Fruit fly (Drosophila melanogaster) whole organism, prepupa: ENCODE results near the gene RluA-1.

Source experiments
- Blimp-1 ChIP-seq: fragments of 200-800 bp; sonication (Bioruptor generic); optimal IDR thresholded peaks from 3 replicates; lab custom pipeline; 2017; ENCODE audit warnings: missing biosample characterization, missing genetic modification characterization, mild to moderate bottlenecking, moderate library complexity, missing genetic modification reagents
- CG10631 ChIP-seq: fragments of 200-800 bp; sonication (Bioruptor generic); optimal IDR thresholded peaks from 2 replicates; lab custom pipeline; 2016; ENCODE audit warnings: missing biosample characterization, missing genetic modification characterization
- CG10669 ChIP-seq: fragments of 200-800 bp; sonication (Bioruptor generic); optimal IDR thresholded peaks from 3 replicates; lab custom pipeline; 2018; ENCODE audit warnings: missing biosample characterization, mild to moderate bottlenecking, missing genetic modification characterization, moderate library complexity
- CG11294 ChIP-seq: fragments of 200-800 bp; sonication (Bioruptor generic); IDR thresholded peaks from 2 replicates; pipeline ENCODE4 v1.3.6; 2022; ENCODE audit warnings: missing biosample characterization, missing genetic modification characterization
- CG11902 ChIP-seq: fragments of 200-800 bp; sonication (Bioruptor generic); optimal IDR thresholded peaks from 3 replicates; lab custom pipeline; 2016; ENCODE audit warnings: missing biosample characterization, missing genetic modification characterization
- CG15336 ChIP-seq: fragments of 200-800 bp; sonication (Bioruptor generic); IDR thresholded peaks from 2 replicates; pipeline ENCODE4 v1.3.6; 2022; ENCODE audit warnings: missing biosample characterization, missing genetic modification characterization
- CG1621 ChIP-seq: fragments of 200-800 bp; sonication (Bioruptor generic); optimal IDR thresholded peaks from 3 replicates; lab custom pipeline; 2018; ENCODE audit warnings: missing biosample characterization, mild to moderate bottlenecking, missing genetic modification characterization
- CG16779 ChIP-seq: fragments of 200-800 bp; sonication (Bioruptor generic); optimal IDR thresholded peaks from 3 replicates; lab custom pipeline; 2017; ENCODE audit warnings: missing biosample characterization, mild to moderate bottlenecking, missing genetic modification characterization
- CG3032 ChIP-seq: fragments of 200-800 bp; optimal IDR thresholded peaks from 2 replicates; lab custom pipeline; 2019; ENCODE audit warnings: missing biosample characterization, mild to moderate bottlenecking, missing genetic modification characterization, moderate library complexity
- CG31627 ChIP-seq: fragments of 200-800 bp; sonication (Bioruptor generic); optimal IDR thresholded peaks from 3 replicates; lab custom pipeline; 2016; ENCODE audit warnings: missing biosample characterization, missing genetic modification characterization
- CG32006 ChIP-seq: fragments of 200-800 bp; sonication (Bioruptor generic); optimal IDR thresholded peaks from 3 replicates; lab custom pipeline; 2017; ENCODE audit warnings: missing biosample characterization, mild to moderate bottlenecking, missing genetic modification characterization
- CG34406 ChIP-seq: fragments of 200-800 bp; sonication (Bioruptor generic); optimal IDR thresholded peaks from 3 replicates; lab custom pipeline; 2016; ENCODE audit warnings: missing biosample characterization, missing genetic modification characterization
- CG3919 ChIP-seq: fragments of 200-800 bp; sonication (Bioruptor generic); optimal IDR thresholded peaks from 3 replicates; lab custom pipeline; 2016; ENCODE audit warnings: missing biosample characterization, missing genetic modification characterization
- CG4318 ChIP-seq: fragments of 200-800 bp; sonication (Bioruptor generic); optimal IDR thresholded peaks from 3 replicates; lab custom pipeline; 2017; ENCODE audit warnings: missing biosample characterization, mild to moderate bottlenecking, missing genetic modification characterization
- CG6808 ChIP-seq: fragments of 200-800 bp; sonication (Bioruptor generic); optimal IDR thresholded peaks from 3 replicates; lab custom pipeline; 2017; ENCODE audit warnings: missing biosample characterization, missing genetic modification characterization, mild to moderate bottlenecking, moderate library complexity, missing genetic modification reagents
- CG6854 ChIP-seq: fragments of 200-800 bp; sonication (Bioruptor generic); optimal IDR thresholded peaks from 2 replicates; lab custom pipeline; 2017; ENCODE audit warnings: missing biosample characterization, mild to moderate bottlenecking, missing genetic modification characterization
- CG7368 ChIP-seq: fragments of 200-800 bp; sonication (Bioruptor generic); optimal IDR thresholded peaks from 3 replicates; lab custom pipeline; 2016; ENCODE audit warnings: missing biosample characterization, missing genetic modification characterization
- CG8119 ChIP-seq: fragments of 200-800 bp; sonication (Bioruptor generic); IDR thresholded peaks from 3 replicates; pipeline ENCODE4 v1.3.6; 2022; ENCODE audit warnings: missing biosample characterization, missing genetic modification characterization
- CG8319 ChIP-seq: fragments of 200-800 bp; sonication (Bioruptor generic); optimal IDR thresholded peaks from 3 replicates; lab custom pipeline; 2016; ENCODE audit warnings: missing biosample characterization, missing genetic modification characterization
- CG9139 ChIP-seq: fragments of 200-800 bp; sonication (Bioruptor generic); optimal IDR thresholded peaks from 3 replicates; lab custom pipeline; 2017; ENCODE audit warnings: missing biosample characterization, mild to moderate bottlenecking, missing genetic modification characterization
- Eip75B ChIP-seq: fragments of 200-800 bp; sonication (Bioruptor generic); optimal IDR thresholded peaks from 3 replicates; lab custom pipeline; 2016; ENCODE audit warnings: missing biosample characterization, missing genetic modification characterization
- Eip78C ChIP-seq: fragments of 200-800 bp; sonication (Bioruptor generic); peaks from one replicate; lab custom pipeline; 2016; ENCODE audit warnings: missing biosample characterization, missing genetic modification characterization
- Eip93F ChIP-seq: fragments of 200-800 bp; sonication (Bioruptor generic); optimal IDR thresholded peaks from 2 replicates; lab custom pipeline; 2016; ENCODE audit warnings: missing biosample characterization, mild to moderate bottlenecking, missing genetic modification characterization
- Ets21C ChIP-seq: fragments of 200-800 bp; sonication (Bioruptor generic); optimal IDR thresholded peaks from 3 replicates; lab custom pipeline; 2016; ENCODE audit warnings: missing biosample characterization, missing genetic modification characterization
- Ets96B ChIP-seq: fragments of 200-800 bp; optimal IDR thresholded peaks from 2 replicates; lab custom pipeline; 2019; ENCODE audit warnings: missing biosample characterization, mild to moderate bottlenecking, missing genetic modification characterization, moderate library complexity
- Hr38 ChIP-seq: sonication (Bioruptor generic); optimal IDR thresholded peaks from 2 replicates; lab custom pipeline; 2016; ENCODE audit warnings: missing biosample characterization, missing genetic modification characterization
- Lpt ChIP-seq: fragments of 200-800 bp; sonication (Bioruptor generic); optimal IDR thresholded peaks from 3 replicates; lab custom pipeline; 2016; ENCODE audit warnings: missing biosample characterization, missing genetic modification characterization
- Met ChIP-seq: fragments of 200-800 bp; sonication (Bioruptor generic); optimal IDR thresholded peaks from 3 replicates; lab custom pipeline; 2016; ENCODE audit warnings: missing biosample characterization, missing genetic modification characterization
- Smox ChIP-seq: fragments of 200-800 bp; sonication (Bioruptor generic); optimal IDR thresholded peaks from 3 replicates; lab custom pipeline; 2016; ENCODE audit warnings: missing biosample characterization, missing genetic modification characterization
- Sox102F ChIP-seq: fragments of 200-800 bp; sonication (Bioruptor generic); optimal IDR thresholded peaks from 2 replicates; lab custom pipeline; 2016; ENCODE audit warnings: missing biosample characterization, mild to moderate bottlenecking, missing genetic modification characterization
- Sox14 ChIP-seq: fragments of 200-800 bp; sonication (Bioruptor generic); optimal IDR thresholded peaks from 3 replicates; lab custom pipeline; 2016; ENCODE audit warnings: missing biosample characterization, missing genetic modification characterization
- Sox15 ChIP-seq: fragments of 200-800 bp; sonication (Bioruptor generic); optimal IDR thresholded peaks from 3 replicates; lab custom pipeline; 2016; ENCODE audit warnings: missing biosample characterization, missing genetic modification characterization
- achi ChIP-seq: fragments of 200-800 bp; sonication (Bioruptor generic); optimal IDR thresholded peaks from 3 replicates; lab custom pipeline; 2016; ENCODE audit warnings: missing biosample characterization, missing genetic modification characterization
- acj6 ChIP-seq: fragments of 200-800 bp; sonication (Bioruptor generic); optimal IDR thresholded peaks from 3 replicates; lab custom pipeline; 2016; ENCODE audit warnings: missing biosample characterization, missing genetic modification characterization
- cyc ChIP-seq: fragments of 200-800 bp; sonication (Bioruptor generic); optimal IDR thresholded peaks from 3 replicates; lab custom pipeline; 2016; ENCODE audit warnings: missing biosample characterization, missing genetic modification characterization
- dac ChIP-seq: fragments of 200-800 bp; sonication (Bioruptor generic); optimal IDR thresholded peaks from 2 replicates; lab custom pipeline; 2017; ENCODE audit warnings: missing biosample characterization, mild to moderate bottlenecking, missing genetic modification characterization
- dsx ChIP-seq: fragments of 200-800 bp; optimal IDR thresholded peaks from 3 replicates; lab custom pipeline; 2019; ENCODE audit warnings: missing biosample characterization, mild to moderate bottlenecking, missing genetic modification characterization, moderate library complexity; ENCODE audit not compliant: poor library complexity, severe bottlenecking
- eg ChIP-seq: fragments of 200-800 bp; sonication (Bioruptor generic); IDR thresholded peaks from 3 replicates; pipeline ENCODE4 v1.3.6; 2022; ENCODE audit warnings: missing biosample characterization, missing genetic modification characterization
- esn ChIP-seq: fragments of 200-800 bp; sonication (Bioruptor generic); optimal IDR thresholded peaks from 2 replicates; lab custom pipeline; 2016; ENCODE audit warnings: missing biosample characterization, mild to moderate bottlenecking, missing genetic modification characterization, moderate library complexity
- fd59A ChIP-seq: fragments of 200-800 bp; sonication (Bioruptor generic); optimal IDR thresholded peaks from 2 replicates; lab custom pipeline; 2017; ENCODE audit warnings: missing biosample characterization, mild to moderate bottlenecking, missing genetic modification characterization, missing genetic modification reagents
- fkh ChIP-seq: fragments of 200-800 bp; sonication (Bioruptor generic); optimal IDR thresholded peaks from 3 replicates; lab custom pipeline; 2017; ENCODE audit warnings: missing biosample characterization, mild to moderate bottlenecking, missing genetic modification characterization, moderate library complexity
- lz ChIP-seq: fragments of 200-800 bp; sonication (Bioruptor generic); optimal IDR thresholded peaks from 3 replicates; lab custom pipeline; 2016; ENCODE audit warnings: missing biosample characterization, missing genetic modification characterization
- net ChIP-seq: fragments of 200-800 bp; sonication (Bioruptor generic); optimal IDR thresholded peaks from 3 replicates; lab custom pipeline; 2016; ENCODE audit warnings: missing biosample characterization, missing genetic modification characterization
- salr ChIP-seq, 2 experiments: fragments of 200-800 bp; sonication (Bioruptor generic); optimal IDR thresholded peaks; 3 replicates each; lab custom pipeline; 2016 to 2018; ENCODE audit warnings: missing biosample characterization in 2 of 2, missing genetic modification characterization in 2 of 2, mild to moderate bottlenecking in 1 of 2
- spab ChIP-seq: fragments of 200-800 bp; sonication (Bioruptor generic); optimal IDR thresholded peaks from 2 replicates; lab custom pipeline; 2017; ENCODE audit warnings: missing biosample characterization, mild to moderate bottlenecking, missing genetic modification characterization, missing genetic modification reagents
- svp ChIP-seq: fragments of 200-800 bp; sonication (Bioruptor generic); peaks from one replicate; lab custom pipeline; 2016; ENCODE audit warnings: missing biosample characterization, missing genetic modification characterization
- vri ChIP-seq: fragments of 200-800 bp; sonication (Bioruptor generic); optimal IDR thresholded peaks from 3 replicates; lab custom pipeline; 2016; ENCODE audit warnings: missing biosample characterization, mild to moderate bottlenecking, missing genetic modification characterization

The RluA-1 gene

dm6 chr2L:10430802-10431476, 43.2 kb downstream of the RluA-1 start, which contains the start of the genes Bug22 and TfIIB (continued):
- no peak for TF ChIP-seq svp (GFP tag; lab: Kevin White, UChicago)
- no peak for TF ChIP-seq Met (GFP tag; lab: Kevin White, UChicago)
- TF ChIP-seq Ets21C (GFP tag; lab: Kevin White, UChicago) = no peak
- no peak for TF ChIP-seq CG10669 (GFP tag; lab: Kevin White, UChicago)
- TF ChIP-seq CG32006 = no peak
- TF ChIP-seq salr (GFP tag; optimal IDR thresholded peaks at IDR 0.05; lab: Kevin White, UChicago) = no peak
- peak; percentile 75 for TF ChIP-seq CG31627
- TF ChIP-seq dac (GFP tag; lab: Kevin White, UChicago) = no peak
- no peak for TF ChIP-seq Hr38 (GFP tag; lab: Kevin White, UChicago)
- TF ChIP-seq lz (GFP tag; lab: Kevin White, UChicago) = peak; percentile 72
- no peak for TF ChIP-seq CG6854
- TF ChIP-seq CG9139 = no peak
- TF ChIP-seq cyc (GFP tag; lab: Kevin White, UChicago) = peak; percentile 78
- TF ChIP-seq Sox102F = no peak

dm6 chr2L:10428528-10428927, 45.6 kb downstream of the RluA-1 start, which contains the start of gene CG5188:
Gene CG5188 (plus strand): TSS chr2L:10428829.
- TF ChIP-seq acj6 (GFP tag; lab: Kevin White, UChicago) (peak; percentile 37), CG1621 (tag; lab: Kevin White, UChicago) (no peak), CG31627 (peak; percentile 16), CG8319 (GFP tag; lab: Kevin White, UChicago) (no peak), fkh (no peak), Eip78C (peak; percentile 82), Sox14 (GFP tag; lab: Kevin White, UChicago) (peak; percentile 22), Smox (GFP tag; lab: Kevin White, UChicago) (no peak), Blimp-1 (no peak), CG15336 (GFP tag; lab: Robert Waterston, UW) (peak; percentile 69), vri (GFP tag; lab: Kevin White, UChicago) (no peak), CG32006 (no peak), CG8119 (GFP tag; lab: Robert Waterston, UW) (no peak; the same call in 1 of the 3 replicates), Sox15 (GFP tag; lab: Kevin White, UChicago) (peak; percentile 7), Ets96B (tag; lab: Kevin White, UChicago) (peak; percentile 49), cyc (GFP tag; lab: Kevin White, UChicago) (peak; percentile 23), CG3919 (GFP tag; lab: Kevin White, UChicago) (no peak), lz (GFP tag; lab: Kevin White, UChicago) (peak; percentile 65), Met (GFP tag; lab: Kevin White, UChicago) (no peak), Ets21C (GFP tag; lab: Kevin White, UChicago) (no peak), net (GFP tag; lab: Kevin White, UChicago) (no peak), dsx (GFP tag; lab: Kevin White, UChicago) (no peak), spab (GFP tag; lab: Kevin White, UChicago) (no peak), Sox102F (no peak), achi (GFP tag; lab: Kevin White, UChicago) (no peak), CG7368 (no peak), CG11294 (GFP tag; lab: Robert Waterston, UW) (no peak), svp (GFP tag; lab: Kevin White, UChicago) (no peak), CG10631 (GFP tag; lab: Kevin White, UChicago) (no peak), CG9139 (no peak), CG16779 (tag; lab: Kevin White, UChicago) (no peak), CG4318 (GFP tag; lab: Kevin White, UChicago) (no peak), Eip75B (GFP tag; lab: Kevin White, UChicago) (no peak), esn (GFP tag; lab: Kevin White, UChicago) (peak; percentile 64), salr (GFP tag; optimal IDR thresholded peaks at IDR 0.05; lab: Kevin White, UChicago) (no peak), CG11902 (GFP tag; lab: Kevin White, UChicago) (no peak), dac (GFP tag; lab: Kevin White, UChicago) (no peak), eg (no peak; the same call in 2 of the 3 replicates), CG3032 (peak; percentile 52), CG10669 (GFP tag; lab: Kevin White, UChicago) (no peak), CG6808 (no peak), Eip93F (no peak), fd59A (GFP tag; lab: Kevin White, UChicago) (no peak), Lpt (GFP tag; lab: Kevin White, UChicago) (peak; percentile 4), CG34406 (GFP tag; lab: Kevin White, UChicago) (no peak)
